Worm (Caenorhabditis elegans): Measurements from ENCODE around the gene F11C7.6.

DNA sequence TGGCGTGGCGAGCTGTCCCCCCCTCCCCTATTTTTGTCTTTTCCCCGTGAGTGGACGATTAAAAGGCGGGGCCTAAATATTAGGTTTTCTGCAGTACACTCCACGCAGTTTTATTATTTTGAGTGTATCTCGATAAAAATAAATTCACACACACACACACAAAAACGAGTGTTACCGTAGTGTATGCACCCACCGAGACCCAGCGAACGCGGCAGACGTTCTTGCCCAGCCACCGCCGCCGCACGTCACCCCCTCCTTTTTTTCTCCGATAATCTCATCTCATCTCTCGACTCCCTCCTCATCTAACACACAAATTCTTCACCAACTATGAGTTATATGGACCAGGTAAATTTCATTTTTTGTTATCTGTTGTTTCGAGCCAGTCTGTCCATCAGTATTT lies 32.9 kb downstream of the F11C7.6 start, which contains the start of gene fubl-3:
- no peak for TF ChIP-seq ceh-19 (GFP tag; optimal IDR thresholded peaks at IDR 0.05)
- no peak for TF ChIP-seq pqm-1 (tag; optimal IDR thresholded peaks at IDR 0.05)
- no peak for TF ChIP-seq sox-2 (GFP tag; IDR thresholded peaks at IDR 0.05)
- TF ChIP-seq dve-1 (tag; optimal IDR thresholded peaks at IDR 0.05), result no peak
- TF ChIP-seq ceh-9 (tag; optimal IDR thresholded peaks at IDR 0.05), result no peak
- TF ChIP-seq ama-1 (optimal IDR thresholded peaks at IDR 0.05), result no peak
- TF ChIP-seq lim-6 (tag; optimal IDR thresholded peaks at IDR 0.05), result no peak
- no peak for TF ChIP-seq madf-2 (tag; optimal IDR thresholded peaks at IDR 0.05)
